Fruit fly (Drosophila melanogaster) whole organism, adult: ENCODE data around the gene Gr10a.

ENCODE experiments used
- CG11617 ChIP-seq: fragments of 200-800 bp; sonication (Bioruptor generic); optimal IDR thresholded peaks from 2 replicates; lab custom pipeline; 2017; ENCODE audit warnings: mild to moderate bottlenecking, missing biosample characterization, missing genetic modification reagents, missing genetic modification characterization
- CG14711 ChIP-seq: fragments of 200-800 bp; sonication (Bioruptor generic); optimal IDR thresholded peaks from 2 replicates; lab custom pipeline; 2018; ENCODE audit warnings: missing biosample characterization, mild to moderate bottlenecking, missing genetic modification characterization, moderate library complexity
- CG5204 ChIP-seq: fragments of 200-800 bp; sonication (Bioruptor generic); optimal IDR thresholded peaks from 2 replicates; lab custom pipeline; 2016; ENCODE audit warnings: missing biosample characterization, missing genetic modification characterization
- CG7045 ChIP-seq: fragments of 200-800 bp; sonication (Bioruptor generic); optimal IDR thresholded peaks from 2 replicates; lab custom pipeline; 2017; ENCODE audit warnings: missing biosample characterization, mild to moderate bottlenecking, missing genetic modification characterization
- Clk ChIP-seq: fragments of 200-800 bp; sonication (Bioruptor generic); optimal IDR thresholded peaks from 2 replicates; lab custom pipeline; 2017; ENCODE audit warnings: missing biosample characterization, missing genetic modification characterization
- Crg-1 ChIP-seq: fragments of 200-800 bp; sonication (Bioruptor generic); optimal IDR thresholded peaks from 2 replicates; lab custom pipeline; 2016; ENCODE audit warnings: missing biosample characterization, missing genetic modification characterization
- Hr96 ChIP-seq: fragments of 200-800 bp; sonication (Bioruptor generic); optimal IDR thresholded peaks from 2 replicates; lab custom pipeline; 2016; ENCODE audit warnings: missing biosample characterization, missing genetic modification characterization
- Mnt ChIP-seq: fragments of 200-800 bp; sonication (Bioruptor generic); optimal IDR thresholded peaks from 2 replicates; lab custom pipeline; 2016; ENCODE audit warnings: missing biosample characterization, mild to moderate bottlenecking, missing genetic modification characterization
- bab1 ChIP-seq: fragments of 200-800 bp; sonication (Bioruptor generic); optimal IDR thresholded peaks from 3 replicates; lab custom pipeline; 2019; ENCODE audit warnings: missing biosample characterization, mild to moderate bottlenecking, missing genetic modification characterization, moderate library complexity

DNA sequence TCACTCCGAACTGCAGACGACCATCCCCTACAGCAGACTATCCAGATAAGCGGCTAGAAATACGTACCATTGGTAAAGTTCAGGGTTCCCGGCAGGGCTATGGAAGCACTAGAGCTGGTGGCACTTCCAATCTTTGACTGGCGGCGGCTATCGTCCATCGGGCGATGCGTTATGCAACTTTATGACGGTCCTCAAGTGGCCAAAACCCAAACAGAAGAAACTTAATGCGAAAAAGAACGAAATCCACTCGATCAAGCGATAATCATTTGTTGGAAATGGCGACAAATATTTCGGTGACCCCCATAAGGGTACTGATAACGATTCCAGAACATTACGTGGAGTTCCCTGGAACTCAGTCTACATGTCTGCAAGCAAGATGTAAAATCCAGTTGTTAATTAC lies 2.7 kb upstream of the Gr10a start:
- no peak for TF ChIP-seq CG5204 (GFP tag; lab: Kevin White, UChicago)
- TF ChIP-seq CG11617 = no peak
- TF ChIP-seq CG7045 (GFP tag; lab: Kevin White, UChicago) = no peak
- TF ChIP-seq bab1 = no peak
- TF ChIP-seq Clk (GFP tag; lab: Kevin White, UChicago) = no peak
- no peak for TF ChIP-seq Crg-1 (GFP tag; lab: Kevin White, UChicago)
- no peak for TF ChIP-seq Hr96
- TF ChIP-seq Mnt (GFP tag; lab: Kevin White, UChicago) = no peak
- no peak for TF ChIP-seq CG14711 (tag; lab: Kevin White, UChicago)
